Worm (Caenorhabditis elegans) whole organism, L3 larva: ENCODE measurements around the gene mrps-16.

Experiments used
- ceh-9 ChIP-seq: sonication (generic microtip); optimal IDR thresholded peaks from 2 replicates; lab custom pipeline; 2018; ENCODE audit warnings: missing biosample characterization, missing genetic modification characterization
- egl-5 ChIP-seq: fragments of 150-350 bp; optimal IDR thresholded peaks from 2 replicates; lab custom pipeline; 2017; ENCODE audit warnings: missing biosample characterization, missing genetic modification reagents, missing genetic modification characterization, inconsistent platforms
- lin-39 ChIP-seq: fragments of 150-350 bp; optimal IDR thresholded peaks from 2 replicates; lab custom pipeline; 2018; ENCODE audit warnings: missing biosample characterization, missing genetic modification reagents, missing genetic modification characterization
- mdl-1 ChIP-seq: fragments of 150-350 bp; optimal IDR thresholded peaks from 2 replicates; lab custom pipeline; 2014; ENCODE audit warnings: missing biosample characterization, missing genetic modification characterization
- nhr-11 ChIP-seq: fragments of 150-350 bp; optimal IDR thresholded peaks from 2 replicates; lab custom pipeline; 2014; ENCODE audit warnings: missing biosample characterization, missing genetic modification characterization
- ztf-4 ChIP-seq: fragments of 150-350 bp; optimal IDR thresholded peaks from 2 replicates; lab custom pipeline; 2014; ENCODE audit warnings: missing biosample characterization, missing genetic modification characterization

- TF ChIP-seq mdl-1 (tag; lab: Kevin White, UChicago): no peak
- TF ChIP-seq ztf-4 (tag; lab: Kevin White, UChicago): no peak
- no peak for TF ChIP-seq lin-39 (tag; lab: Kevin White, UChicago)
- TF ChIP-seq nhr-11 (tag; lab: Kevin White, UChicago): no peak
- no peak for TF ChIP-seq ceh-9 (tag; lab: Kevin White, UChicago)
- TF ChIP-seq egl-5 (tag; lab: Kevin White, UChicago): no peak
Measured at ce11 chrII:5517643-5518042, 43.5 kb downstream of the mrps-16 start, which contains the start of gene ZK177.9.
